Worm (Caenorhabditis elegans) whole organism, late embryonic: ENCODE results near the gene ZK177.1.

Source experiments
- ama-1 ChIP-seq: fragments of 150-350 bp; optimal IDR thresholded peaks from 2 replicates; lab custom pipeline; 2014
- dve-1 ChIP-seq: sonication (generic microtip); optimal IDR thresholded peaks from 2 replicates; lab custom pipeline; 2017; ENCODE audit warnings: antibody characterized with exemption, mild to moderate bottlenecking, missing genetic modification characterization, missing compliant biosample characterization
- elt-2 ChIP-seq: sonication (generic microtip); optimal IDR thresholded peaks from 2 replicates; lab custom pipeline; 2016; ENCODE audit warnings: missing genetic modification reagents, missing genetic modification characterization, missing compliant biosample characterization
- gmeb-2 ChIP-seq: sonication (generic microtip); optimal IDR thresholded peaks from 2 replicates; lab custom pipeline; 2016; ENCODE audit warnings: missing genetic modification characterization, inconsistent platforms, missing compliant biosample characterization
- hlh-30 ChIP-seq: sonication (generic microtip); optimal IDR thresholded peaks from 2 replicates; lab custom pipeline; 2017; ENCODE audit warnings: antibody characterized with exemption, missing genetic modification characterization, missing compliant biosample characterization; ENCODE audit not compliant: insufficient read depth
- pha-4 ChIP-seq: fragments of 150-350 bp; optimal IDR thresholded peaks from 2 replicates; lab custom pipeline; 2018; ENCODE audit warnings: missing biosample characterization, missing genetic modification reagents, missing genetic modification characterization
- pqm-1 ChIP-seq: sonication (generic microtip); optimal IDR thresholded peaks from 2 replicates; lab custom pipeline; 2016; ENCODE audit warnings: missing genetic modification characterization, missing compliant biosample characterization
- rnt-1 ChIP-seq: sonication (generic microtip); optimal IDR thresholded peaks from 2 replicates; lab custom pipeline; 2016; ENCODE audit warnings: missing genetic modification characterization, missing compliant biosample characterization
- ztf-16 ChIP-seq: sonication (generic microtip); optimal IDR thresholded peaks from 2 replicates; lab custom pipeline; 2017; ENCODE audit warnings: missing genetic modification characterization, missing compliant biosample characterization

ce11 chrII:5494405-5494804, 33.5 kb upstream of the ZK177.1 start, which contains the start of gene F12A10.6:
- TF ChIP-seq elt-2 (tag; lab: Kevin White, UChicago) (no peak), pqm-1 (no peak), gmeb-2 (tag; lab: Kevin White, UChicago) (no peak), dve-1 (tag; lab: Kevin White, UChicago) (no peak), ama-1 (no peak), hlh-30 (tag; lab: Kevin White, UChicago) (no peak), pha-4 (tag; lab: Kevin White, UChicago) (no peak), rnt-1 (tag; lab: Kevin White, UChicago) (no peak), ztf-16 (no peak)
